Worm (Caenorhabditis elegans) whole organism, late embryonic: ENCODE measurements around the gene teg-1.

Experiments used
- F13H6.1 ChIP-seq: sonication (generic microtip); optimal IDR thresholded peaks from 2 replicates; lab custom pipeline; 2016; ENCODE audit warnings: missing genetic modification characterization, missing compliant biosample characterization
- ama-1 ChIP-seq: fragments of 150-350 bp; optimal IDR thresholded peaks from 2 replicates; lab custom pipeline; 2014
- ceh-18 ChIP-seq: sonication (generic microtip); optimal IDR thresholded peaks from 2 replicates; lab custom pipeline; 2016; ENCODE audit warnings: missing genetic modification characterization, missing compliant biosample characterization
- elt-2 ChIP-seq: sonication (generic microtip); optimal IDR thresholded peaks from 2 replicates; lab custom pipeline; 2016; ENCODE audit warnings: missing genetic modification reagents, missing genetic modification characterization, missing compliant biosample characterization
- odd-2 ChIP-seq: sonication (generic microtip); optimal IDR thresholded peaks from 2 replicates; lab custom pipeline; 2017; ENCODE audit warnings: antibody characterized with exemption, mild to moderate bottlenecking, missing genetic modification characterization, missing compliant biosample characterization
- pat-9 ChIP-seq: fragments of 200-800 bp; sonication (Bioruptor generic); optimal IDR thresholded peaks from 2 replicates; lab custom pipeline; 2018; ENCODE audit warnings: mild to moderate bottlenecking, missing genetic modification characterization, moderate library complexity, missing compliant biosample characterization
- ttx-3 ChIP-seq: sonication (generic microtip); optimal IDR thresholded peaks from 2 replicates; lab custom pipeline; 2016; ENCODE audit warnings: missing genetic modification reagents, missing genetic modification characterization, missing compliant biosample characterization

DNA sequence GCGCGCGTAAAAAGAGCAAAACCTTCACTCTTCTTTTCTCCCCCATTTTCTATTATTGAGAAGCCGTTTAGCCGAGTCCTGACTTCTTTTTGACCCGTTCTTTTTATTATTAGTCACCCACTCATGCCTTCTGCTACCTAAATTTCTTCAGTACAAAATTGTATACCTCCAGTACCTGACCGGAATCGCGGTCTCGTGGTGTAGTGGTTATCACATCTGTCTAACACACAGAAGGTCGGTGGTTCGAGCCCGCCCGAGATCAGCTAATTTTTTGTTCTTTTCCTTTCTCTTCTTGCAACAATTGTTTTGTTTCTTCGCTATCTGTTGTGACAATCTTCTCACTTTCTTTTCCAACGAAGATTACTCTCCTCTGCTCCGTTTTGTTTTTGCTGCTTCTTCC, 34.8 kb upstream of the teg-1 start:
- no peak for TF ChIP-seq F13H6.1 (tag; lab: Kevin White, UChicago)
- TF ChIP-seq pat-9 (tag; lab: Kevin White, UChicago), result no peak
- TF ChIP-seq elt-2 (tag; lab: Kevin White, UChicago), result no peak
- no peak for TF ChIP-seq ama-1 (lab: Kevin White, UChicago)
- TF ChIP-seq odd-2 (tag; lab: Kevin White, UChicago), result no peak
- TF ChIP-seq ttx-3 (tag; lab: Kevin White, UChicago), result no peak
- no peak for TF ChIP-seq ceh-18 (tag; lab: Kevin White, UChicago)
